1 fruit fly cellular context compared by ENCODE assay signal in genomic region chr2L:472073-472590, dm6.
TF ChIP-seq lines count a peak whose summit lies in the region.

Gene CG4297 (minus strand): TSS chr2L:472200.

TF ChIP-seq in whole organism, embryonic, 481 proteins besides CTCF, POLR2A, EP300 and RAD21 (continued from another document and continues in another):
- TF ChIP-seq HLHmδ (GFP tag; optimal IDR thresholded peaks at IDR 0.05; lab: Kevin White, UChicago), result peak; percentile 4
- TF ChIP-seq slbo (GFP tag; IDR thresholded peaks at IDR 0.05; lab: Robert Waterston, UW), result no peak
- TF ChIP-seq Dref (GFP tag; IDR thresholded peaks at IDR 0.05; lab: Robert Waterston, UW), result no peak
- peak; percentile 94 for TF ChIP-seq mam (GFP tag; optimal IDR thresholded peaks at IDR 0.05; lab: Kevin White, UChicago)
- peak; percentile 87 for TF ChIP-seq run (tag; optimal IDR thresholded peaks at IDR 0.05; lab: Kevin White, UChicago)
- TF ChIP-seq CG17186 (GFP tag; optimal IDR thresholded peaks at IDR 0.05; lab: Kevin White, UChicago), result peak; percentile 83
- peak; percentile 55 for TF ChIP-seq kni (GFP tag; optimal IDR thresholded peaks at IDR 0.05; lab: Kevin White, UChicago)
- TF ChIP-seq grn (GFP tag; optimal IDR thresholded peaks at IDR 0.05; lab: Kevin White, UChicago), result peak; percentile 59
- no peak for TF ChIP-seq gfzf (GFP tag; optimal IDR thresholded peaks at IDR 0.05; lab: Kevin White, UChicago)
- TF ChIP-seq Neu2 (GFP tag; optimal IDR thresholded peaks at IDR 0.05; lab: Kevin White, UChicago; ENCODE audit: borderline replicate concordance), result peak; percentile 19
- peak; percentile 89 for TF ChIP-seq Chrac-16 (GFP tag; optimal IDR thresholded peaks at IDR 0.05; lab: Kevin White, UChicago)
- no peak for TF ChIP-seq Ravus (GFP tag; IDR thresholded peaks at IDR 0.05; lab: Robert Waterston, UW)
- TF ChIP-seq CG6854 (GFP tag; optimal IDR thresholded peaks at IDR 0.05; lab: Kevin White, UChicago), result peak; percentile 92
- no peak for TF ChIP-seq hbn (GFP tag; IDR thresholded peaks at IDR 0.05; lab: Robert Waterston, UW; ENCODE audit: partially characterized antibody)
- peak; percentile 85 for TF ChIP-seq CG8089 (GFP tag; optimal IDR thresholded peaks at IDR 0.05; lab: Kevin White, UChicago)
- TF ChIP-seq phol (tag; optimal IDR thresholded peaks at IDR 0.05; lab: Kevin White, UChicago), result peak; percentile 91
- peak; percentile 93 for TF ChIP-seq bcd (GFP tag; optimal IDR thresholded peaks at IDR 0.05; lab: Kevin White, UChicago)
- no peak for TF ChIP-seq Rx (GFP tag; IDR thresholded peaks at IDR 0.05; lab: Robert Waterston, UW)
- TF ChIP-seq Blimp-1 (GFP tag; optimal IDR thresholded peaks at IDR 0.05; lab: Kevin White, UChicago), result peak; percentile 91
- TF ChIP-seq CG34422 (GFP tag; IDR thresholded peaks at IDR 0.05; lab: Robert Waterston, UW), result no peak
- peak; percentile 91 for TF ChIP-seq CG17829 (tag; optimal IDR thresholded peaks at IDR 0.05; lab: Kevin White, UChicago)
- TF ChIP-seq CG14965 (GFP tag; optimal IDR thresholded peaks at IDR 0.05; lab: Kevin White, UChicago; ENCODE audit: borderline replicate concordance), result peak; percentile 77
- TF ChIP-seq hb (GFP tag; IDR thresholded peaks at IDR 0.05; lab: Robert Waterston, UW; ENCODE audit: partially characterized antibody), result no peak
- no peak for TF ChIP-seq hth (optimal IDR thresholded peaks at IDR 0.05; lab: Kevin White, UChicago)
- peak; percentile 74 for TF ChIP-seq TFAM (GFP tag; optimal IDR thresholded peaks at IDR 0.05; lab: Kevin White, UChicago)
- no peak for TF ChIP-seq CG11247 (GFP tag; IDR thresholded peaks at IDR 0.05; lab: Robert Waterston, UW)
- no peak for TF ChIP-seq CG10321 (GFP tag; IDR thresholded peaks at IDR 0.05; lab: Robert Waterston, UW)
- TF ChIP-seq org-1 (GFP tag; optimal IDR thresholded peaks at IDR 0.05; lab: Kevin White, UChicago), result peak; percentile 93
- TF ChIP-seq Hmx (GFP tag; optimal IDR thresholded peaks at IDR 0.05; lab: Kevin White, UChicago), result peak; percentile 38
- TF ChIP-seq Eip74EF (GFP tag; optimal IDR thresholded peaks at IDR 0.05; lab: Kevin White, UChicago), result peak in 1 of 2 experiments; percentile 91
- TF ChIP-seq CG8281 (tag; optimal IDR thresholded peaks at IDR 0.05; lab: Kevin White, UChicago), result peak; percentile 78
- peak; percentile 97 for TF ChIP-seq CG2120 (GFP tag; optimal IDR thresholded peaks at IDR 0.05; lab: Kevin White, UChicago)
- TF ChIP-seq psq (GFP tag; optimal IDR thresholded peaks at IDR 0.05; lab: Kevin White, UChicago), result peak; percentile 59
- no peak for TF ChIP-seq CG2199 (GFP tag; IDR thresholded peaks at IDR 0.05; lab: Robert Waterston, UW)
- no peak for TF ChIP-seq seq (GFP tag; IDR thresholded peaks at IDR 0.05; lab: Robert Waterston, UW)
- TF ChIP-seq zen (tag; optimal IDR thresholded peaks at IDR 0.05; lab: Kevin White, UChicago), result peak; percentile 71
- no peak for TF ChIP-seq gce (GFP tag; IDR thresholded peaks at IDR 0.05; lab: Robert Waterston, UW)
- TF ChIP-seq tin (GFP tag; optimal IDR thresholded peaks at IDR 0.05; lab: Kevin White, UChicago), result peak; percentile 93
- peak; percentile 93 for TF ChIP-seq CG11504 (tag; optimal IDR thresholded peaks at IDR 0.05; lab: Kevin White, UChicago)
- TF ChIP-seq HLH54F (GFP tag; optimal IDR thresholded peaks at IDR 0.05; lab: Kevin White, UChicago), result peak; percentile 93
- peak; percentile 92 for TF ChIP-seq Atf3 (GFP tag; optimal IDR thresholded peaks at IDR 0.05; lab: Kevin White, UChicago)
- peak; percentile 91 for TF ChIP-seq Gug (GFP tag; IDR thresholded peaks at IDR 0.05; lab: Robert Waterston, UW)
- peak; percentile 94 for TF ChIP-seq unpg (GFP tag; optimal IDR thresholded peaks at IDR 0.05; lab: Kevin White, UChicago)
- no peak for TF ChIP-seq CG34224 (GFP tag; IDR thresholded peaks at IDR 0.05; lab: Robert Waterston, UW; ENCODE audit: partially characterized antibody)
- TF ChIP-seq bab2 (GFP tag; optimal IDR thresholded peaks at IDR 0.05; lab: Kevin White, UChicago), result peak; percentile 92
- peak; percentile 75 for TF ChIP-seq Fer2 (tag; optimal IDR thresholded peaks at IDR 0.05; lab: Kevin White, UChicago)
- peak; percentile 94 for TF ChIP-seq CG34376 (GFP tag; optimal IDR thresholded peaks at IDR 0.05; lab: Kevin White, UChicago)
- no peak for TF ChIP-seq rib (GFP tag; IDR thresholded peaks at IDR 0.05; lab: Robert Waterston, UW)
- peak; percentile 10 for TF ChIP-seq CG17912 (GFP tag; optimal IDR thresholded peaks at IDR 0.05; lab: Kevin White, UChicago)
- TF ChIP-seq CG8478 (optimal IDR thresholded peaks at IDR 0.05; lab: Kevin White, UChicago), result no peak
- no peak for TF ChIP-seq CG11456 (GFP tag; IDR thresholded peaks at IDR 0.05; lab: Robert Waterston, UW)
- peak in 1 of 2 experiments; percentile 50 for TF ChIP-seq insv (GFP tag; optimal IDR thresholded peaks at IDR 0.05; lab: Kevin White, UChicago)
- TF ChIP-seq pho (GFP tag; optimal IDR thresholded peaks at IDR 0.05; lab: Kevin White, UChicago), result peak; percentile 94
- TF ChIP-seq gsb-n (tag; optimal IDR thresholded peaks at IDR 0.05; lab: Kevin White, UChicago), result peak; percentile 84
- no peak for TF ChIP-seq Hr39 (optimal IDR thresholded peaks at IDR 0.05; lab: Kevin White, UChicago)
- TF ChIP-seq br (optimal IDR thresholded peaks at IDR 0.05; lab: Kevin White, UChicago), result no peak
- no peak for TF ChIP-seq ham (GFP tag; IDR thresholded peaks at IDR 0.05; lab: Robert Waterston, UW)
- no peak for TF ChIP-seq peb (GFP tag; IDR thresholded peaks at IDR 0.05; lab: Robert Waterston, UW)
- no peak for TF ChIP-seq dysf (GFP tag; IDR thresholded peaks at IDR 0.05; lab: Robert Waterston, UW)
- TF ChIP-seq yki (optimal IDR thresholded peaks at IDR 0.05; lab: Kevin White, UChicago), result no peak
- no peak for TF ChIP-seq CG14014 (GFP tag; IDR thresholded peaks at IDR 0.05; lab: Robert Waterston, UW)
- peak; percentile 92 for TF ChIP-seq Hr3 (GFP tag; optimal IDR thresholded peaks at IDR 0.05; lab: Kevin White, UChicago)
- TF ChIP-seq Dfd (GFP tag; optimal IDR thresholded peaks at IDR 0.05; lab: Kevin White, UChicago), result no peak
- TF ChIP-seq crol (GFP tag; IDR thresholded peaks at IDR 0.05; lab: Robert Waterston, UW), result no peak
- TF ChIP-seq CG7786 (GFP tag; optimal IDR thresholded peaks at IDR 0.05; lab: Kevin White, UChicago), result peak; percentile 93
- TF ChIP-seq CG5953 (GFP tag; IDR thresholded peaks at IDR 0.05; lab: Robert Waterston, UW), result no peak
- TF ChIP-seq MESR4 (GFP tag; optimal IDR thresholded peaks at IDR 0.05; lab: Kevin White, UChicago), result peak; percentile 41
- TF ChIP-seq fu2 (GFP tag; optimal IDR thresholded peaks at IDR 0.05; lab: Kevin White, UChicago), result peak; percentile 94
- TF ChIP-seq CG8388 (GFP tag; optimal IDR thresholded peaks at IDR 0.05; lab: Kevin White, UChicago), result peak; percentile 89
- TF ChIP-seq CG9797 (GFP tag; optimal IDR thresholded peaks at IDR 0.05; lab: Kevin White, UChicago), result no peak
- no peak for TF ChIP-seq CG7963 (GFP tag; IDR thresholded peaks at IDR 0.05; lab: Robert Waterston, UW; ENCODE audit: partially characterized antibody)
- peak; percentile 90 for TF ChIP-seq CG9727 (GFP tag; optimal IDR thresholded peaks at IDR 0.05; lab: Kevin White, UChicago)
- TF ChIP-seq Opbp (GFP tag; IDR thresholded peaks at IDR 0.05; lab: Robert Waterston, UW; ENCODE audit: partially characterized antibody), result no peak
- peak; percentile 88 for TF ChIP-seq CG10147 (GFP tag; optimal IDR thresholded peaks at IDR 0.05; lab: Kevin White, UChicago)
- no peak for TF ChIP-seq toy (GFP tag; IDR thresholded peaks at IDR 0.05; lab: Robert Waterston, UW)
- TF ChIP-seq slp2 (GFP tag; optimal IDR thresholded peaks at IDR 0.05; lab: Kevin White, UChicago), result peak; percentile 87
- TF ChIP-seq CG1603 (tag; optimal IDR thresholded peaks at IDR 0.05; lab: Kevin White, UChicago), result peak; percentile 93
- TF ChIP-seq luna (GFP tag; optimal IDR thresholded peaks at IDR 0.05; lab: Kevin White, UChicago), result peak; percentile 60
- TF ChIP-seq tgo (GFP tag; IDR thresholded peaks at IDR 0.05; lab: Robert Waterston, UW), result no peak
- TF ChIP-seq schlank (tag; optimal IDR thresholded peaks at IDR 0.05; lab: Kevin White, UChicago), result peak; percentile 88
- peak; percentile 89 for TF ChIP-seq Atf-2 (GFP tag; optimal IDR thresholded peaks at IDR 0.05; lab: Kevin White, UChicago)
- TF ChIP-seq PHDP (tag; optimal IDR thresholded peaks at IDR 0.05; lab: Kevin White, UChicago), result peak; percentile 92
- no peak for TF ChIP-seq CG11696 (GFP tag; IDR thresholded peaks at IDR 0.05; lab: Robert Waterston, UW)
- no peak for TF ChIP-seq pan (optimal IDR thresholded peaks at IDR 0.05; lab: Kevin White, UChicago)
- no peak for TF ChIP-seq pan (GFP tag; optimal IDR thresholded peaks at IDR 0.05 in 1 of 2, IDR thresholded peaks at IDR 0.05 in 1 of 2)
- peak; percentile 88 for TF ChIP-seq NC2α (GFP tag; optimal IDR thresholded peaks at IDR 0.05; lab: Kevin White, UChicago)
- TF ChIP-seq CG9876 (GFP tag; optimal IDR thresholded peaks at IDR 0.05; lab: Kevin White, UChicago), result peak; percentile 88
- peak; percentile 92 for TF ChIP-seq CG1792 (GFP tag; optimal IDR thresholded peaks at IDR 0.05; lab: Kevin White, UChicago)
- TF ChIP-seq btn (GFP tag; optimal IDR thresholded peaks at IDR 0.05; lab: Kevin White, UChicago), result peak; percentile 83
- TF ChIP-seq CG1647 (GFP tag; optimal IDR thresholded peaks at IDR 0.05; lab: Kevin White, UChicago), result peak; percentile 89
- no peak for TF ChIP-seq sc (optimal IDR thresholded peaks at IDR 0.05; lab: Kevin White, UChicago)
- peak; percentile 80 for TF ChIP-seq sc (GFP tag; optimal IDR thresholded peaks at IDR 0.05; lab: Kevin White, UChicago)
- TF ChIP-seq Fer3 (tag; optimal IDR thresholded peaks at IDR 0.05; lab: Kevin White, UChicago), result peak; percentile 93
- TF ChIP-seq Mes4 (GFP tag; optimal IDR thresholded peaks at IDR 0.05; lab: Kevin White, UChicago), result peak; percentile 85
- peak; percentile 40 for TF ChIP-seq CG30020 (tag; optimal IDR thresholded peaks at IDR 0.05; lab: Kevin White, UChicago)
- TF ChIP-seq CG9932 (GFP tag; IDR thresholded peaks at IDR 0.05; lab: Robert Waterston, UW), result no peak
- TF ChIP-seq lov (optimal IDR thresholded peaks at IDR 0.05; lab: Kevin White, UChicago), result no peak
- TF ChIP-seq lov (GFP tag; IDR thresholded peaks at IDR 0.05; lab: Robert Waterston, UW), result no peak
- peak; percentile 62 for TF ChIP-seq Nf-YB (GFP tag; optimal IDR thresholded peaks at IDR 0.05; lab: Kevin White, UChicago)
- peak; percentile 90 for TF ChIP-seq CG6272 (GFP tag; IDR thresholded peaks at IDR 0.05; lab: Robert Waterston, UW)
- TF ChIP-seq Hey (tag; optimal IDR thresholded peaks at IDR 0.05; lab: Kevin White, UChicago), result peak; percentile 72
- TF ChIP-seq Scr (GFP tag; IDR thresholded peaks at IDR 0.05; lab: Robert Waterston, UW; ENCODE audit: partially characterized antibody), result no peak
- TF ChIP-seq Hr51 (GFP tag; optimal IDR thresholded peaks at IDR 0.05; lab: Kevin White, UChicago), result peak; percentile 86 to 94
- peak; percentile 93 for TF ChIP-seq tx (GFP tag; optimal IDR thresholded peaks at IDR 0.05; lab: Kevin White, UChicago)
- peak; percentile 86 for TF ChIP-seq CG7357 (GFP tag; IDR thresholded peaks at IDR 0.05; lab: Robert Waterston, UW)
- TF ChIP-seq otp (GFP tag; IDR thresholded peaks at IDR 0.05; lab: Robert Waterston, UW), result no peak
- peak; percentile 100 for TF ChIP-seq kah (GFP tag; optimal IDR thresholded peaks at IDR 0.05; lab: Kevin White, UChicago)
- peak; percentile 89 for TF ChIP-seq ERR (GFP tag; optimal IDR thresholded peaks at IDR 0.05; lab: Kevin White, UChicago)
- TF ChIP-seq hkb (optimal IDR thresholded peaks at IDR 0.05; lab: Kevin White, UChicago), result no peak
- TF ChIP-seq hkb (GFP tag; IDR thresholded peaks at IDR 0.05; lab: Robert Waterston, UW), result no peak
- peak; percentile 91 for TF ChIP-seq sd (tag; optimal IDR thresholded peaks at IDR 0.05; lab: Kevin White, UChicago)
- peak; percentile 94 for TF ChIP-seq ATbp (GFP tag; optimal IDR thresholded peaks at IDR 0.05; lab: Kevin White, UChicago)
- no peak for TF ChIP-seq CG32772 (GFP tag; IDR thresholded peaks at IDR 0.05; lab: Robert Waterston, UW)
- peak; percentile 85 for TF ChIP-seq cato (GFP tag; optimal IDR thresholded peaks at IDR 0.05; lab: Kevin White, UChicago; ENCODE audit: borderline replicate concordance)
- TF ChIP-seq CG11695 (GFP tag; IDR thresholded peaks at IDR 0.05; lab: Robert Waterston, UW), result no peak
- peak; percentile 70 for TF ChIP-seq CG4617 (GFP tag; optimal IDR thresholded peaks at IDR 0.05; lab: Kevin White, UChicago; ENCODE audit: borderline replicate concordance)
- TF ChIP-seq ranshi (GFP tag; IDR thresholded peaks at IDR 0.05; lab: Robert Waterston, UW), result no peak
- peak; percentile 91 for TF ChIP-seq CG5245 (GFP tag; optimal IDR thresholded peaks at IDR 0.05; lab: Kevin White, UChicago)
- TF ChIP-seq ind (GFP tag; optimal IDR thresholded peaks at IDR 0.05; lab: Kevin White, UChicago), result peak; percentile 94
- TF ChIP-seq B-H2 (GFP tag; optimal IDR thresholded peaks at IDR 0.05; lab: Kevin White, UChicago), result peak; percentile 79
- TF ChIP-seq CG17568 (GFP tag; optimal IDR thresholded peaks at IDR 0.05; lab: Kevin White, UChicago), result peak; percentile 88
- peak; percentile 69 for TF ChIP-seq sima (GFP tag; optimal IDR thresholded peaks at IDR 0.05; lab: Kevin White, UChicago)
- peak; percentile 85 for TF ChIP-seq NK7.1 (GFP tag; optimal IDR thresholded peaks at IDR 0.05; lab: Kevin White, UChicago)
- peak; percentile 93 to 94 for TF ChIP-seq dpn (GFP tag; optimal IDR thresholded peaks at IDR 0.05; lab: Kevin White, UChicago)
- TF ChIP-seq CG7745 (tag; optimal IDR thresholded peaks at IDR 0.05; lab: Kevin White, UChicago), result no peak
- peak; percentile 89 for TF ChIP-seq shn (GFP tag; optimal IDR thresholded peaks at IDR 0.05; lab: Kevin White, UChicago)
- no peak for TF ChIP-seq dati (GFP tag; IDR thresholded peaks at IDR 0.05; lab: Robert Waterston, UW)
- peak; percentile 78 for TF ChIP-seq Usf (GFP tag; optimal IDR thresholded peaks at IDR 0.05; lab: Kevin White, UChicago)
- TF ChIP-seq CG9437 (GFP tag; optimal IDR thresholded peaks at IDR 0.05; lab: Kevin White, UChicago), result peak; percentile 94
- TF ChIP-seq CG11085 (GFP tag; IDR thresholded peaks at IDR 0.05; lab: Robert Waterston, UW), result no peak
- peak; percentile 92 for TF ChIP-seq crc (GFP tag; optimal IDR thresholded peaks at IDR 0.05; lab: Kevin White, UChicago)
- TF ChIP-seq dimm (GFP tag; IDR thresholded peaks at IDR 0.05; lab: Robert Waterston, UW), result no peak
- TF ChIP-seq CG10654 (GFP tag; optimal IDR thresholded peaks at IDR 0.05; lab: Kevin White, UChicago), result peak; percentile 92
- peak; percentile 94 for TF ChIP-seq Meics (GFP tag; optimal IDR thresholded peaks at IDR 0.05; lab: Kevin White, UChicago)
- TF ChIP-seq Myb (GFP tag; optimal IDR thresholded peaks at IDR 0.05; lab: Kevin White, UChicago), result peak; percentile 82
